Worm (Caenorhabditis elegans): ENCODE data around the gene Y108F1.5.

- no peak for TF ChIP-seq jun-1 (tag; optimal IDR thresholded peaks at IDR 0.05)
- no peak for TF ChIP-seq snpc-4 (tag; optimal IDR thresholded peaks at IDR 0.05)
- TF ChIP-seq fos-1 (tag; optimal IDR thresholded peaks at IDR 0.05), result no peak
- no peak for TF ChIP-seq tbx-2 (tag; optimal IDR thresholded peaks at IDR 0.05)
- TF ChIP-seq pha-4 (tag; optimal IDR thresholded peaks at IDR 0.05), result no peak
- no peak for TF ChIP-seq ztf-11 (tag; optimal IDR thresholded peaks at IDR 0.05)
These were observed 27.7 kb upstream of the Y108F1.5 start, which contains the start of gene gcp-2.1 for ce11 chrX:301530-301929.
